Worm (Caenorhabditis elegans) whole organism, L4 larva: ENCODE results near the gene C16C8.12.

Experiments used
- F49E8.2 ChIP-seq: sonication (generic microtip); optimal IDR thresholded peaks from 2 replicates; lab custom pipeline; 2016; ENCODE audit warnings: missing compliant biosample characterization, mild to moderate bottlenecking, missing genetic modification characterization, borderline replicate concordance
- T26A8.4 ChIP-seq: fragments of 200-800 bp; sonication (Bioruptor generic); IDR thresholded peaks from 2 replicates; pipeline ENCODE4 v1.3.6; 2022; ENCODE audit warnings: missing genetic modification characterization, missing compliant biosample characterization
- attf-4 ChIP-seq: sonication (generic microtip); optimal IDR thresholded peaks from 3 replicates; lab custom pipeline; 2017; ENCODE audit warnings: missing biosample characterization, missing genetic modification characterization
- ceh-20 ChIP-seq: fragments of 200-800 bp; sonication (Bioruptor generic); IDR thresholded peaks from 2 replicates; pipeline ENCODE4 v1.3.6; 2022; ENCODE audit warnings: missing genetic modification reagents, missing genetic modification characterization, missing compliant biosample characterization
- ceh-28 ChIP-seq: fragments of 150-350 bp; optimal IDR thresholded peaks from 2 replicates; lab custom pipeline; 2014; ENCODE audit warnings: missing biosample characterization, missing genetic modification reagents, missing genetic modification characterization
- ceh-44 ChIP-seq: fragments of 200-800 bp; sonication (Bioruptor generic); IDR thresholded peaks from 2 replicates; pipeline ENCODE4 v1.3.6; 2022; ENCODE audit warnings: missing genetic modification reagents, missing genetic modification characterization, missing compliant biosample characterization
- ceh-82 ChIP-seq: sonication (generic microtip); optimal IDR thresholded peaks from 2 replicates; lab custom pipeline; 2017; ENCODE audit warnings: missing biosample characterization, missing genetic modification characterization
- dmd-6 ChIP-seq: fragments of 200-800 bp; sonication (Bioruptor generic); IDR thresholded peaks from 2 replicates; pipeline ENCODE4 v1.3.6; 2022; ENCODE audit warnings: missing genetic modification reagents, missing genetic modification characterization, missing compliant biosample characterization
- dmd-8 ChIP-seq: fragments of 200-800 bp; sonication (Bioruptor generic); IDR thresholded peaks from 2 replicates; pipeline ENCODE4 v1.3.6; 2022; ENCODE audit warnings: missing genetic modification characterization, missing compliant biosample characterization
- duxl-1 ChIP-seq: sonication (generic microtip); optimal IDR thresholded peaks from 2 replicates; lab custom pipeline; 2016; ENCODE audit warnings: mild to moderate bottlenecking, missing genetic modification characterization, moderate library complexity, missing compliant biosample characterization; ENCODE audit not compliant: poor library complexity
- egl-27 ChIP-seq: sonication (generic microtip); optimal IDR thresholded peaks from 3 replicates; lab custom pipeline; 2017; ENCODE audit warnings: missing biosample characterization, missing genetic modification reagents, missing genetic modification characterization
- gei-8 ChIP-seq: fragments of 200-800 bp; sonication (Bioruptor generic); optimal IDR thresholded peaks from 2 replicates; lab custom pipeline; 2018; ENCODE audit warnings: mild to moderate bottlenecking, missing genetic modification characterization, missing compliant biosample characterization
- hlh-30 ChIP-seq: sonication (generic microtip); optimal IDR thresholded peaks from 2 replicates; lab custom pipeline; 2017; ENCODE audit warnings: antibody characterized with exemption, mild to moderate bottlenecking, missing genetic modification characterization, missing compliant biosample characterization; ENCODE audit not compliant: insufficient read depth
- hmg-1.1 ChIP-seq: fragments of 200-800 bp; sonication (Bioruptor generic); IDR thresholded peaks from 2 replicates; pipeline ENCODE4 v1.3.6; 2022; ENCODE audit warnings: missing genetic modification reagents, missing genetic modification characterization, missing compliant biosample characterization
- lim-7 ChIP-seq: fragments of 200-800 bp; sonication (Bioruptor generic); IDR thresholded peaks from 2 replicates; pipeline ENCODE4 v1.3.6; 2022; ENCODE audit warnings: missing genetic modification characterization, missing compliant biosample characterization
- lin-1 ChIP-seq: fragments of 200-800 bp; sonication (Bioruptor generic); IDR thresholded peaks from 2 replicates; pipeline ENCODE4 v1.3.6; 2022; ENCODE audit warnings: missing genetic modification reagents, missing genetic modification characterization, missing compliant biosample characterization
- lin-13 ChIP-seq: fragments of 150-350 bp; optimal IDR thresholded peaks from 2 replicates; lab custom pipeline; 2014; ENCODE audit warnings: missing biosample characterization, missing genetic modification reagents, missing genetic modification characterization
- lin-38 ChIP-seq: fragments of 200-800 bp; sonication (Bioruptor generic); IDR thresholded peaks from 2 replicates; pipeline ENCODE4 v1.3.6; 2022; ENCODE audit warnings: missing genetic modification reagents, missing genetic modification characterization, missing compliant biosample characterization
- lir-3 ChIP-seq: sonication (generic microtip); optimal IDR thresholded peaks from 2 replicates; lab custom pipeline; 2016; ENCODE audit warnings: mild to moderate bottlenecking, missing genetic modification characterization, missing compliant biosample characterization
- madf-5 ChIP-seq, 2 experiments: fragments of 200-800 bp; sonication (Bioruptor generic); IDR thresholded peaks; 2 replicates each; pipeline ENCODE4 v1.3.6; 2022; ENCODE audit warnings: missing compliant biosample characterization in 2 of 2, missing genetic modification characterization in 2 of 2
- madf-9 ChIP-seq: fragments of 200-800 bp; sonication (Bioruptor generic); conservative IDR thresholded peaks from 2 replicates; pipeline ENCODE4 v1.3.6; 2022; ENCODE audit warnings: missing genetic modification reagents, missing genetic modification characterization, missing compliant biosample characterization
- mes-2 ChIP-seq: sonication (generic microtip); optimal IDR thresholded peaks from 2 replicates; lab custom pipeline; 2016; ENCODE audit warnings: missing genotype, mild to moderate bottlenecking, missing genetic modification characterization, missing compliant biosample characterization; ENCODE audit not compliant: poor library complexity, severe bottlenecking
- mxl-3 ChIP-seq: fragments of 200-800 bp; sonication (Bioruptor generic); optimal IDR thresholded peaks from 2 replicates; lab custom pipeline; 2018; ENCODE audit warnings: mild to moderate bottlenecking, missing genetic modification characterization, missing compliant biosample characterization
- nhr-28 ChIP-seq: fragments of 150-350 bp; optimal IDR thresholded peaks from 2 replicates; lab custom pipeline; 2014; ENCODE audit warnings: missing biosample characterization, missing genetic modification characterization
- nhr-41 ChIP-seq: fragments of 200-800 bp; sonication (Bioruptor generic); IDR thresholded peaks from 2 replicates; pipeline ENCODE4 v1.3.6; 2022; ENCODE audit warnings: missing genetic modification reagents, missing genetic modification characterization, missing compliant biosample characterization
- nhr-48 ChIP-seq: sonication (generic microtip); optimal IDR thresholded peaks from 2 replicates; lab custom pipeline; 2016; ENCODE audit warnings: mild to moderate bottlenecking, missing genetic modification characterization, missing compliant biosample characterization
- pha-4 ChIP-seq, 2 experiments: fragments of 150-350 bp in 1 of 2; fragments of 200-800 bp in 1 of 2; sonication (Bioruptor generic) in 1 of 2; IDR thresholded peaks in 1 of 2; optimal IDR thresholded peaks in 1 of 2; 2 replicates each; pipeline versions ENCODE4 v1.3.6 to Lab custom; 2014 to 2022; ENCODE audit warnings: missing genetic modification characterization in 2 of 2, missing genetic modification reagents in 2 of 2, missing biosample characterization in 1 of 2, missing compliant biosample characterization in 1 of 2
- php-3 ChIP-seq: fragments of 200-800 bp; sonication (Bioruptor generic); IDR thresholded peaks from 2 replicates; pipeline ENCODE4 v1.3.6; 2022; ENCODE audit warnings: missing genetic modification reagents, missing genetic modification characterization, missing compliant biosample characterization
- pqm-1 ChIP-seq: sonication (generic microtip); optimal IDR thresholded peaks from 2 replicates; lab custom pipeline; 2017; ENCODE audit warnings: missing biosample characterization, missing genetic modification characterization
- sdz-12 ChIP-seq: fragments of 200-800 bp; sonication (Bioruptor generic); optimal IDR thresholded peaks from 2 replicates; lab custom pipeline; 2018; ENCODE audit warnings: mild to moderate bottlenecking, missing genetic modification characterization, missing compliant biosample characterization
- skn-1 ChIP-seq: fragments of 150-350 bp; optimal IDR thresholded peaks from 2 replicates; lab custom pipeline; 2014; ENCODE audit warnings: missing biosample characterization, missing genetic modification characterization
- spr-3 ChIP-seq: fragments of 200-800 bp; sonication (Bioruptor generic); optimal IDR thresholded peaks from 2 replicates; lab custom pipeline; 2018; ENCODE audit warnings: mild to moderate bottlenecking, missing genetic modification characterization, missing compliant biosample characterization
- tra-1 ChIP-seq: fragments of 200-800 bp; sonication (Bioruptor generic); IDR thresholded peaks from 2 replicates; pipeline ENCODE4 v1.3.6; 2022; ENCODE audit warnings: missing genetic modification reagents, missing genetic modification characterization, missing compliant biosample characterization
- unc-130 ChIP-seq: sonication (generic microtip); optimal IDR thresholded peaks from 2 replicates; lab custom pipeline; 2016; ENCODE audit warnings: missing genetic modification reagents, missing genetic modification characterization, missing compliant biosample characterization
- unc-39 ChIP-seq: sonication (generic microtip); optimal IDR thresholded peaks from 2 replicates; lab custom pipeline; 2017; ENCODE audit warnings: missing biosample characterization, missing genetic modification characterization
- zip-11 ChIP-seq: fragments of 200-800 bp; sonication (Bioruptor generic); IDR thresholded peaks from 2 replicates; pipeline ENCODE4 v1.3.6; 2022; ENCODE audit warnings: missing genetic modification characterization, missing compliant biosample characterization

The C16C8.12 gene

DNA sequence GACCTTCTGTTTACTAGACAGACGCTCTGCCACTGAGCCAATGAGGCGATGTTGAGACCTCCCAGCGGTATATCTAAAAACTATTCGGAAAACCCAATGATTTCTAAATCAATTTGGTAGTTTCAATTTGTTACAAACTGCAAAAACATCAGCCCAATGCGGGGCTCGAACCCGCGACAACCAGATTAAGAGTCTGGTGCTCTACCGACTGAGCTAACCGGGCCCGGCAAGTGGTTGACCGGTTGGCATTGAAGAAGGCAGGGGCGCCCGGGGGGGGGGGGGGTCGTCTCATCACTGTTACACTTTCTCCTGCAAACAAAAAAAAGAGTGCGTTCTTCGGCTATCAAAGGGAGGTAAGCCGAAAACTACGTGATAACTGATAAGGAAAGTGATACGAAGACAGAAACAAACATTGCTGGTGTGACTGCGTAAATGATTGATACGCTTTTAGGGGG, 13.2 kb upstream of the C16C8.12 start (continued):
- TF ChIP-seq hmg-1.1 (GFP tag; lab: Robert Waterston, UW), result peak; percentile 75; the same call in 1 of the 2 replicates
- no peak for TF ChIP-seq zip-11 (GFP tag; lab: Robert Waterston, UW)
- TF ChIP-seq madf-5 (GFP tag; IDR thresholded peaks at IDR 0.05; lab: Robert Waterston, UW), result peak; percentile 58 to 81; a peak in 2 of 4 replicates
- peak; percentile 38 for TF ChIP-seq mxl-3 (GFP tag; lab: Kevin White, UChicago)
- peak; percentile 81 for TF ChIP-seq lin-38 (GFP tag; lab: Robert Waterston, UW)
- TF ChIP-seq dmd-8, result peak; percentile 91
- peak; percentile 77 for TF ChIP-seq php-3 (GFP tag; lab: Robert Waterston, UW)
- no peak for TF ChIP-seq egl-27 (tag; lab: Kevin White, UChicago)
- peak; percentile 59; the same call in 1 of the 2 replicates for TF ChIP-seq ceh-20
- TF ChIP-seq pha-4 (GFP tag; IDR thresholded peaks at IDR 0.05; lab: Robert Waterston, UW), result peak; percentile 85
- no peak for TF ChIP-seq pha-4 (tag; optimal IDR thresholded peaks at IDR 0.05; lab: Kevin White, UChicago)
- peak; percentile 58 for TF ChIP-seq lin-13 (GFP tag; lab: Kevin White, UChicago)
- peak; percentile 90 for TF ChIP-seq tra-1 (GFP tag; lab: Robert Waterston, UW)
- peak; percentile 40 for TF ChIP-seq sdz-12 (GFP tag; lab: Kevin White, UChicago)
- TF ChIP-seq skn-1 (tag; lab: Kevin White, UChicago), result no peak
- TF ChIP-seq madf-9 (GFP tag; lab: Robert Waterston, UW), result peak; percentile 26; the same call in 1 of the 2 replicates
- TF ChIP-seq nhr-48, result peak; percentile 4
- peak; percentile 91 for TF ChIP-seq gei-8 (GFP tag; lab: Kevin White, UChicago)
- TF ChIP-seq ceh-82 (tag; lab: Kevin White, UChicago), result no peak
- TF ChIP-seq lir-3 (tag; lab: Kevin White, UChicago), result peak; percentile 48
- TF ChIP-seq unc-130 (GFP tag; lab: Kevin White, UChicago), result peak; percentile 60
- TF ChIP-seq hlh-30, result peak; percentile 30
- no peak for TF ChIP-seq attf-4 (tag; lab: Kevin White, UChicago)
- TF ChIP-seq duxl-1 (tag; lab: Kevin White, UChicago), result peak; percentile 73
- peak; percentile 37 for TF ChIP-seq mes-2 (tag; lab: Kevin White, UChicago)
- TF ChIP-seq spr-3 (GFP tag; lab: Kevin White, UChicago), result peak; percentile 62
- no peak for TF ChIP-seq unc-39 (tag; lab: Kevin White, UChicago)
- TF ChIP-seq T26A8.4 (GFP tag; lab: Robert Waterston, UW), result peak; percentile 74
- peak; percentile 67 for TF ChIP-seq pqm-1 (tag; lab: Kevin White, UChicago)
- TF ChIP-seq F49E8.2 (tag; lab: Kevin White, UChicago), result peak; percentile 8
- TF ChIP-seq lim-7 (GFP tag; lab: Robert Waterston, UW), result peak; percentile 72; the same call in 1 of the 2 replicates
- no peak for TF ChIP-seq ceh-28 (tag; lab: Kevin White, UChicago)
- TF ChIP-seq lin-1, result 0 out of 2 replicates have a peak, but pooled peaks have one; percentile 65
- 0 out of 2 replicates have a peak, but pooled peaks have one; percentile 45 for TF ChIP-seq nhr-41 (GFP tag; lab: Robert Waterston, UW)
- peak; percentile 68 for TF ChIP-seq nhr-28
- peak; percentile 54; the same call in 1 of the 2 replicates for TF ChIP-seq ceh-44 (GFP tag; lab: Robert Waterston, UW)
- TF ChIP-seq dmd-6 (GFP tag; lab: Robert Waterston, UW), result peak; percentile 81

DNA sequence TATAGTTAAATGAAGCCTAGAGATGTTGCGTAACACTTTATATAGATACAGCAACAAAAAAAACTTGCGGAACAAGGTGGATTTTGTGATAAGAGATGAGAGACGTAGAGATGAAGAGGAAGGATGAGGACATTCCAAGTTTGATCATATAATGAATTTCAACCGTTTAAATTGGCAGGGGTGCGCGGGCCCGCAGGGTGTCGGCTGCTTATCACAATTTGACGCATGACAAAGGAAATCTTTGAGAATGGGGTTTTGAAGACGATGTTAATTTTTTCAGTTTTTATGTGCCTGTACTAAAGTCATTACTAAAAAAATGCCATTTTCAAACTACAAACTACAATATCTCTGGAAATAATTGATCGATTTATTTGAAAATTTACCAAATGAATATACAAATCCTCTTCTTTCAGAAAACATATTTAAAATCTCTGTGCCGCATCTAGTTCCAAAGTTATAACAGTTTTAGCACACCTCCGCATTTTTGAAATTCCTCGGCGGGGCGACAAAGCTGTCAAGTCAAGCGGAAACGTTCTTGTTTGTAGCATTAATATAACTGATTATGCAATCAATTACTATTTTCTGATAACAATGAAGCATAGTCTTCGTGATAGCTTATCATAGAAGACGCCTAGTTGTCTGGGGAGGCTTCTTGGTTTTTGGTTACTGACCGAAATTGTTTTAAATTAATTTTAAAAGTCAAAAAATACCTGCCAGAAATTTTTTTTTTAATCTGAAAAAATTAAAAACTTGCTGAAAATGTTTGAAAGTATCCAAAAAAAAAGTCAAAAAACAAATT, 12.5 kb upstream of the C16C8.12 start:
- TF ChIP-seq pqm-1 (tag; lab: Kevin White, UChicago), result peak; percentile 55
- no peak for TF ChIP-seq mxl-3 (GFP tag; lab: Kevin White, UChicago)
- peak; percentile 63 for TF ChIP-seq dmd-6 (GFP tag; lab: Robert Waterston, UW)
- TF ChIP-seq nhr-28, result peak; percentile 60
- 0 out of 2 replicates have a peak, but pooled peaks have one; percentile 22 for TF ChIP-seq php-3 (GFP tag; lab: Robert Waterston, UW)
- TF ChIP-seq ceh-20, result no peak
